Worm (Caenorhabditis elegans) whole organism, young adult: ENCODE data around the gene fbxa-127.

Source experiments
- D2030.7 ChIP-seq: fragments of 200-800 bp; sonication (Bioruptor generic); IDR thresholded peaks from 2 replicates; pipeline ENCODE4 v1.3.6; 2022; ENCODE audit warnings: missing genetic modification reagents, missing genetic modification characterization, missing compliant biosample characterization
- aptf-3 ChIP-seq: fragments of 200-800 bp; sonication (Bioruptor generic); IDR thresholded peaks from 2 replicates; pipeline ENCODE4 v1.3.6; 2022; ENCODE audit warnings: missing genetic modification characterization, missing compliant biosample characterization
- ceh-40 ChIP-seq: fragments of 200-800 bp; sonication (Bioruptor generic); IDR thresholded peaks from 2 replicates; pipeline ENCODE4 v1.3.6; 2022; ENCODE audit warnings: missing genetic modification characterization, missing compliant biosample characterization
- mes-4 ChIP-seq: sonication (generic microtip); optimal IDR thresholded peaks from 2 replicates; lab custom pipeline; 2016; ENCODE audit warnings: missing genotype, missing genetic modification characterization, missing compliant biosample characterization
- nhr-80 ChIP-seq: sonication (generic microtip); optimal IDR thresholded peaks from 2 replicates; lab custom pipeline; 2016; ENCODE audit warnings: missing genetic modification characterization, missing compliant biosample characterization

- TF ChIP-seq aptf-3 (GFP tag; lab: Robert Waterston, UW) (no peak), nhr-80 (tag; lab: Kevin White, UChicago) (no peak), D2030.7 (GFP tag; lab: Robert Waterston, UW) (no peak), ceh-40 (GFP tag; lab: Robert Waterston, UW) (no peak), mes-4 (tag; lab: Kevin White, UChicago) (no peak)
Measured at ce11 chrV:16733681-16734080, 5.2 kb downstream of the fbxa-127 start, which contains the start of gene T25E12.16.
